Worm (Caenorhabditis elegans) whole organism, young adult: ENCODE measurements around the gene ZK154.1.

Experiments
- C06A6.2 ChIP-seq: fragments of 200-800 bp; sonication (Bioruptor generic); conservative IDR thresholded peaks from 2 replicates; pipeline ENCODE4 v1.3.6; 2022; ENCODE audit warnings: missing genetic modification characterization, missing compliant biosample characterization
- F55B11.4 ChIP-seq: sonication (generic microtip); optimal IDR thresholded peaks from 2 replicates; lab custom pipeline; 2016; ENCODE audit warnings: missing compliant biosample characterization, missing genetic modification characterization, borderline replicate concordance; ENCODE audit not compliant: insufficient read depth
- Y53F4B.3 ChIP-seq: fragments of 200-800 bp; sonication (Bioruptor generic); IDR thresholded peaks from 2 replicates; pipeline ENCODE4 v1.3.6; 2022; ENCODE audit warnings: missing genetic modification reagents, missing genetic modification characterization, missing compliant biosample characterization
- attf-6 ChIP-seq: fragments of 200-800 bp; sonication (Bioruptor generic); IDR thresholded peaks from 2 replicates; pipeline ENCODE4 v1.3.6; 2022; ENCODE audit warnings: missing genetic modification reagents, missing genetic modification characterization, missing compliant biosample characterization
- ceh-40 ChIP-seq: fragments of 200-800 bp; sonication (Bioruptor generic); IDR thresholded peaks from 2 replicates; pipeline ENCODE4 v1.3.6; 2022; ENCODE audit warnings: missing genetic modification characterization, missing compliant biosample characterization
- lin-26 ChIP-seq: fragments of 200-800 bp; sonication (Bioruptor generic); IDR thresholded peaks from 2 replicates; pipeline ENCODE4 v1.3.6; 2022; ENCODE audit warnings: missing genetic modification reagents, missing genetic modification characterization, missing compliant biosample characterization
- lir-1 ChIP-seq: fragments of 200-800 bp; sonication (Bioruptor generic); conservative IDR thresholded peaks from 2 replicates; pipeline ENCODE4 v1.3.6; 2022; ENCODE audit warnings: missing genetic modification reagents, missing genetic modification characterization, missing compliant biosample characterization
- madf-3 ChIP-seq: fragments of 200-800 bp; sonication (Bioruptor generic); IDR thresholded peaks from 2 replicates; pipeline ENCODE4 v1.3.6; 2022; ENCODE audit warnings: missing genetic modification reagents, missing genetic modification characterization, missing compliant biosample characterization
- nhr-27 ChIP-seq: fragments of 200-800 bp; sonication (Bioruptor generic); optimal IDR thresholded peaks from 2 replicates; lab custom pipeline; 2018; ENCODE audit warnings: mild to moderate bottlenecking, missing genetic modification characterization, moderate library complexity, missing compliant biosample characterization
- pha-4 ChIP-seq: fragments of 150-350 bp; sonication (generic microtip); optimal IDR thresholded peaks from 2 replicates; lab custom pipeline; 2014; ENCODE audit warnings: missing biosample characterization, missing genetic modification reagents, missing genetic modification characterization
- tlf-1 ChIP-seq: fragments of 200-800 bp; sonication (Bioruptor generic); optimal IDR thresholded peaks from 2 replicates; lab custom pipeline; 2018; ENCODE audit warnings: mild to moderate bottlenecking, missing genetic modification characterization, missing compliant biosample characterization
- ztf-22 ChIP-seq: fragments of 200-800 bp; sonication (Bioruptor generic); optimal IDR thresholded peaks from 2 replicates; lab custom pipeline; 2018; ENCODE audit warnings: mild to moderate bottlenecking, missing genetic modification characterization, moderate library complexity, missing compliant biosample characterization

DNA sequence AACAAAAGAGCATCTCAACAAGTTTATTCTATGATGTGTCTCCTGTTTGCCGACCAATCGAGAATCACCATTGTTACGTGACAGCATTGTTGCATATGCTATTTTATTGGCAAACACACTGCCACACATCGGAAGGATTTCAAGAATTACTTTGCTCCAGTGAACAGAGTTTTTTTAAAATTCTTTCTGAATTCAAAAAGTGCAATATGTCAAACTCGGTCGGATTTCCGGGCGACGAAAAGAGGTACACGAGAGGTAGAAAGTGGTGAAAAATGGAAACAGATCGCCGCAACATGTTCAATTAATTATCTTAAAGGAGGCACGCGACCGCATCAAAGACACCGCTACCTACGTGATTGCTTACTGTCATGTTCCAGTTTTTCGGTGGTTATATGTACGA, 29.3 kb upstream of the ZK154.1 start:
- TF ChIP-seq nhr-27 (tag; lab: Kevin White, UChicago) (no peak), ceh-40 (GFP tag; lab: Robert Waterston, UW) (no peak), lin-26 (GFP tag; lab: Robert Waterston, UW) (no peak), pha-4 (no peak), F55B11.4 (tag; lab: Kevin White, UChicago) (no peak), lir-1 (GFP tag; lab: Robert Waterston, UW) (no peak), C06A6.2 (GFP tag; lab: Robert Waterston, UW) (no peak), ztf-22 (no peak), madf-3 (no peak), Y53F4B.3 (GFP tag; lab: Robert Waterston, UW) (no peak), tlf-1 (no peak), attf-6 (GFP tag; lab: Robert Waterston, UW) (no peak)
